Worm (Caenorhabditis elegans) whole organism, mixed stage, embryonic: Measurements from ENCODE around the gene gro-1.

Source experiments
- M03D4.4 ChIP-seq: sonication (generic microtip); optimal IDR thresholded peaks from 2 replicates; lab custom pipeline; 2017; ENCODE audit warnings: mild to moderate bottlenecking, missing genetic modification characterization, missing compliant biosample characterization
- ces-1 ChIP-seq: fragments of 150-350 bp; optimal IDR thresholded peaks from 2 replicates; lab custom pipeline; 2014; ENCODE audit warnings: missing biosample characterization, missing genetic modification reagents, missing genetic modification characterization
- lin-13 ChIP-seq: fragments of 150-350 bp; optimal IDR thresholded peaks from 2 replicates; lab custom pipeline; 2014; ENCODE audit warnings: missing biosample characterization, missing genetic modification characterization
- lsy-2 ChIP-seq: fragments of 150-350 bp; optimal IDR thresholded peaks from 2 replicates; lab custom pipeline; 2014; ENCODE audit warnings: missing biosample characterization, missing genetic modification characterization
- mep-1 ChIP-seq: fragments of 150-350 bp; optimal IDR thresholded peaks from 2 replicates; lab custom pipeline; 2017; ENCODE audit warnings: missing biosample characterization, missing genetic modification reagents, missing genetic modification characterization, inconsistent platforms
- nhr-2 ChIP-seq: fragments of 150-350 bp; optimal IDR thresholded peaks from 2 replicates; lab custom pipeline; 2014; ENCODE audit warnings: missing biosample characterization, missing genetic modification characterization
- nhr-237 ChIP-seq: fragments of 150-350 bp; optimal IDR thresholded peaks from 2 replicates; lab custom pipeline; 2014; ENCODE audit warnings: missing biosample characterization, missing genetic modification characterization
- pha-4 ChIP-seq: fragments of 150-350 bp; optimal IDR thresholded peaks from 2 replicates; lab custom pipeline; 2018; ENCODE audit warnings: missing biosample characterization, missing genetic modification reagents, missing genetic modification characterization
- snpc-4 ChIP-seq: fragments of 150-350 bp; optimal IDR thresholded peaks from 2 replicates; lab custom pipeline; 2014; ENCODE audit warnings: missing biosample characterization, missing genetic modification characterization
- unc-39 ChIP-seq: fragments of 150-350 bp; optimal IDR thresholded peaks from 2 replicates; lab custom pipeline; 2014; ENCODE audit warnings: missing biosample characterization, missing genetic modification characterization
- ztf-11 ChIP-seq: fragments of 150-350 bp; optimal IDR thresholded peaks from 2 replicates; lab custom pipeline; 2014; ENCODE audit warnings: missing biosample characterization, missing genetic modification characterization

- TF ChIP-seq nhr-237 (tag; lab: Kevin White, UChicago), result no peak
- no peak for TF ChIP-seq pha-4 (tag; lab: Kevin White, UChicago)
- TF ChIP-seq lin-13, result no peak
- TF ChIP-seq unc-39 (tag; lab: Kevin White, UChicago), result no peak
- no peak for TF ChIP-seq mep-1 (tag; lab: Kevin White, UChicago)
- no peak for TF ChIP-seq snpc-4 (tag; lab: Kevin White, UChicago)
- TF ChIP-seq ces-1 (GFP tag; lab: Kevin White, UChicago), result peak; percentile 3
- no peak for TF ChIP-seq lsy-2 (tag; lab: Kevin White, UChicago)
- no peak for TF ChIP-seq ztf-11 (tag; lab: Kevin White, UChicago)
- no peak for TF ChIP-seq M03D4.4 (tag; lab: Kevin White, UChicago)
- no peak for TF ChIP-seq nhr-2 (tag; lab: Kevin White, UChicago)
Observed at ce11 chrIII:5273396-5273857, 8.5 kb downstream of the gro-1 start, which contains the start of gene ztf-8.
